Worm (Caenorhabditis elegans) whole organism, L2 larva: ENCODE measurements around the gene gck-4.
A peak's percentile ranks its signal among the peaks of the same experiment; 100 is the strongest.

Experiments used
- C34F6.9 ChIP-seq: fragments of 150-350 bp; optimal IDR thresholded peaks from 2 replicates; lab custom pipeline; 2014; ENCODE audit warnings: missing biosample characterization, missing genetic modification characterization
- R02D3.7 ChIP-seq: fragments of 150-350 bp; optimal IDR thresholded peaks from 2 replicates; lab custom pipeline; 2014; ENCODE audit warnings: missing biosample characterization, missing genetic modification characterization
- Y55F3AM.14 ChIP-seq: fragments of 200-800 bp; sonication (Bioruptor generic); optimal IDR thresholded peaks from 2 replicates; lab custom pipeline; 2018; ENCODE audit warnings: mild to moderate bottlenecking, missing genetic modification characterization, missing compliant biosample characterization
- ZK546.5 ChIP-seq: sonication (generic microtip); optimal IDR thresholded peaks from 2 replicates; lab custom pipeline; 2017; ENCODE audit warnings: missing biosample characterization, missing genetic modification characterization
- alr-1 ChIP-seq: fragments of 150-350 bp; optimal IDR thresholded peaks from 2 replicates; lab custom pipeline; 2014; ENCODE audit warnings: missing biosample characterization, missing genetic modification characterization
- ama-1 ChIP-seq: fragments of 150-350 bp; optimal IDR thresholded peaks from 2 replicates; lab custom pipeline; 2018; ENCODE audit warnings: inconsistent platforms
- blmp-1 ChIP-seq: sonication (generic microtip); optimal IDR thresholded peaks from 2 replicates; lab custom pipeline; 2017; ENCODE audit warnings: missing genetic modification characterization, mild to moderate bottlenecking, missing compliant biosample characterization, antibody characterized with exemption, moderate library complexity; ENCODE audit not compliant: insufficient read depth
- ceh-16 ChIP-seq: fragments of 150-350 bp; optimal IDR thresholded peaks from 2 replicates; lab custom pipeline; 2014; ENCODE audit warnings: missing biosample characterization, missing genetic modification characterization
- ceh-82 ChIP-seq: fragments of 150-350 bp; optimal IDR thresholded peaks from 2 replicates; lab custom pipeline; 2014; ENCODE audit warnings: missing biosample characterization, missing genetic modification characterization
- crh-2 ChIP-seq: sonication (generic microtip); optimal IDR thresholded peaks from 2 replicates; lab custom pipeline; 2017; ENCODE audit warnings: missing biosample characterization, missing genetic modification characterization
- elt-1 ChIP-seq: fragments of 150-350 bp; optimal IDR thresholded peaks from 2 replicates; lab custom pipeline; 2014; ENCODE audit warnings: missing biosample characterization, missing genetic modification characterization
- elt-3 ChIP-seq: sonication (generic microtip); optimal IDR thresholded peaks from 2 replicates; lab custom pipeline; 2017; ENCODE audit warnings: missing biosample characterization, missing genetic modification characterization
- fos-1 ChIP-seq: fragments of 150-350 bp; optimal IDR thresholded peaks from 2 replicates; lab custom pipeline; 2014; ENCODE audit warnings: missing biosample characterization, missing genetic modification characterization
- gmeb-1 ChIP-seq: fragments of 150-350 bp; optimal IDR thresholded peaks from 2 replicates; lab custom pipeline; 2014; ENCODE audit warnings: missing biosample characterization, missing genetic modification characterization
- lin-11 ChIP-seq: fragments of 150-350 bp; sonication (generic microtip); optimal IDR thresholded peaks from 2 replicates; lab custom pipeline; 2014; ENCODE audit warnings: missing biosample characterization, missing genetic modification characterization, inconsistent platforms, mixed read lengths
- lin-39 ChIP-seq: fragments of 150-350 bp; optimal IDR thresholded peaks from 2 replicates; lab custom pipeline; 2014; ENCODE audit warnings: missing biosample characterization, missing genetic modification reagents, missing genetic modification characterization
- lsy-2 ChIP-seq, 2 experiments: fragments of 150-350 bp in 1 of 2; sonication (generic microtip) in 1 of 2; optimal IDR thresholded peaks; 2 replicates each; lab custom pipeline; 2014 to 2017; ENCODE audit warnings: missing biosample characterization in 2 of 2, missing genetic modification characterization in 2 of 2
- mdl-1 ChIP-seq, 2 experiments: fragments of 150-350 bp in 1 of 2; sonication (generic microtip) in 1 of 2; optimal IDR thresholded peaks; 2 replicates each; lab custom pipeline; 2017; ENCODE audit warnings: missing biosample characterization in 2 of 2, missing genetic modification characterization in 2 of 2
- nhr-10 ChIP-seq: sonication (generic microtip); optimal IDR thresholded peaks from 2 replicates; lab custom pipeline; 2017; ENCODE audit warnings: missing biosample characterization, missing genetic modification characterization
- nhr-129 ChIP-seq: fragments of 150-350 bp; optimal IDR thresholded peaks from 2 replicates; lab custom pipeline; 2014; ENCODE audit warnings: missing biosample characterization, missing genetic modification characterization
- nhr-21 ChIP-seq: fragments of 150-350 bp; optimal IDR thresholded peaks from 2 replicates; lab custom pipeline; 2014; ENCODE audit warnings: missing biosample characterization, missing genetic modification characterization
- nhr-23 ChIP-seq: fragments of 150-350 bp; optimal IDR thresholded peaks from 2 replicates; lab custom pipeline; 2014; ENCODE audit warnings: missing biosample characterization, missing genetic modification reagents, missing genetic modification characterization
- nhr-25 ChIP-seq: fragments of 150-350 bp; sonication (generic microtip); optimal IDR thresholded peaks from 3 replicates; lab custom pipeline; 2014; ENCODE audit warnings: missing biosample characterization, missing genetic modification characterization
- nhr-77 ChIP-seq: fragments of 150-350 bp; optimal IDR thresholded peaks from 2 replicates; lab custom pipeline; 2014; ENCODE audit warnings: missing biosample characterization, missing genetic modification characterization
- peb-1 ChIP-seq: fragments of 150-350 bp; optimal IDR thresholded peaks from 2 replicates; lab custom pipeline; 2014; ENCODE audit warnings: missing biosample characterization, missing genetic modification characterization
- sem-4 ChIP-seq: fragments of 150-350 bp; optimal IDR thresholded peaks from 2 replicates; lab custom pipeline; 2014; ENCODE audit warnings: missing biosample characterization, missing genetic modification reagents, missing genetic modification characterization
- skn-1 ChIP-seq: sonication (generic microtip); optimal IDR thresholded peaks from 2 replicates; lab custom pipeline; 2017; ENCODE audit warnings: missing biosample characterization, missing genetic modification characterization
- sma-3 ChIP-seq: sonication (generic microtip); optimal IDR thresholded peaks from 2 replicates; lab custom pipeline; 2016; ENCODE audit warnings: missing genetic modification reagents, missing genetic modification characterization, missing compliant biosample characterization
- sma-9 ChIP-seq, 2 experiments: fragments of 150-350 bp in 1 of 2; sonication (generic microtip) in 1 of 2; optimal IDR thresholded peaks; 2 replicates each; lab custom pipeline; 2014 to 2016; ENCODE audit warnings: missing genetic modification characterization in 2 of 2, mild to moderate bottlenecking in 1 of 2, missing biosample characterization in 1 of 2, missing compliant biosample characterization in 1 of 2, missing genetic modification reagents in 1 of 2, moderate library complexity in 1 of 2
- snpc-4 ChIP-seq: fragments of 150-350 bp; optimal IDR thresholded peaks from 2 replicates; lab custom pipeline; 2014; ENCODE audit warnings: missing biosample characterization, missing genetic modification characterization
- unc-55 ChIP-seq: fragments of 150-350 bp; sonication (generic microtip); optimal IDR thresholded peaks from 3 replicates; lab custom pipeline; 2014; ENCODE audit warnings: missing biosample characterization, missing genetic modification reagents, missing genetic modification characterization
- unc-62 ChIP-seq: fragments of 150-350 bp; optimal IDR thresholded peaks from 2 replicates; lab custom pipeline; 2014; ENCODE audit warnings: missing biosample characterization, missing genetic modification reagents, missing genetic modification characterization
- zag-1 ChIP-seq: fragments of 150-350 bp; optimal IDR thresholded peaks from 2 replicates; lab custom pipeline; 2014; ENCODE audit warnings: missing biosample characterization, missing genetic modification characterization
- ztf-1 ChIP-seq: fragments of 200-800 bp; sonication (Bioruptor generic); conservative IDR thresholded peaks from 2 replicates; pipeline ENCODE4 v1.3.6; 2022; ENCODE audit warnings: missing genetic modification characterization, missing compliant biosample characterization
- ztf-11 ChIP-seq: sonication (generic microtip); optimal IDR thresholded peaks from 2 replicates; lab custom pipeline; 2017; ENCODE audit warnings: missing biosample characterization, missing genetic modification characterization
- ztf-4 ChIP-seq: fragments of 150-350 bp; optimal IDR thresholded peaks from 2 replicates; lab custom pipeline; 2014; ENCODE audit warnings: missing biosample characterization, missing genetic modification characterization

The gck-4 gene

ce11 chrX:13700642-13701233 is 23.7 kb downstream of the gck-4 start (continued):
- TF ChIP-seq unc-55 (peak; percentile 100), nhr-25 (tag; lab: Kevin White, UChicago) (peak; percentile 99), R02D3.7 (tag; lab: Kevin White, UChicago) (peak; percentile 83), zag-1 (tag; lab: Kevin White, UChicago) (peak; percentile 99), ceh-82 (tag; lab: Kevin White, UChicago) (peak; percentile 99), gmeb-1 (tag; lab: Kevin White, UChicago) (peak; percentile 95), blmp-1 (tag; lab: Kevin White, UChicago) (peak; percentile 91), skn-1 (tag; lab: Kevin White, UChicago) (peak; percentile 84), ama-1 (peak; percentile 47), mdl-1 (tag; optimal IDR thresholded peaks at IDR 0.05; lab: Kevin White, UChicago) (peak; percentile 93 to 96), sem-4 (tag; lab: Kevin White, UChicago) (peak; percentile 99), alr-1 (tag; lab: Kevin White, UChicago) (peak; percentile 73), Y55F3AM.14 (GFP tag; lab: Kevin White, UChicago) (peak; percentile 91), sma-3 (GFP tag; lab: Kevin White, UChicago) (peak; percentile 99), elt-1 (peak; percentile 80), unc-62 (GFP tag; lab: Kevin White, UChicago) (peak; percentile 97), ztf-11 (peak; percentile 78)

ce11 chrX:13702923-13703322 is 25.9 kb downstream of the gck-4 start:
- TF ChIP-seq lin-39 (tag; lab: Kevin White, UChicago) (no peak), crh-2 (tag; lab: Kevin White, UChicago) (no peak), blmp-1 (tag; lab: Kevin White, UChicago) (no peak), nhr-10 (no peak), ceh-82 (tag; lab: Kevin White, UChicago) (no peak), snpc-4 (tag; lab: Kevin White, UChicago) (no peak), nhr-129 (no peak), unc-62 (GFP tag; lab: Kevin White, UChicago) (no peak), peb-1 (tag; lab: Kevin White, UChicago) (no peak), ceh-16 (tag; lab: Kevin White, UChicago) (no peak), ztf-1 (GFP tag; lab: Robert Waterston, UW) (no peak), ZK546.5 (tag; lab: Kevin White, UChicago) (no peak), ama-1 (no peak), nhr-21 (tag; lab: Kevin White, UChicago) (no peak), ztf-4 (tag; lab: Kevin White, UChicago) (no peak), lsy-2 (tag; optimal IDR thresholded peaks at IDR 0.05; lab: Kevin White, UChicago) (no peak), C34F6.9 (tag; lab: Kevin White, UChicago) (no peak)
- TF ChIP-seq, all 48 proteins: peak for 0

- TF ChIP-seq ceh-82 (tag; lab: Kevin White, UChicago) (no peak), fos-1 (tag; lab: Kevin White, UChicago) (no peak), unc-62 (GFP tag; lab: Kevin White, UChicago) (no peak), nhr-23 (tag; lab: Kevin White, UChicago) (no peak), ZK546.5 (tag; lab: Kevin White, UChicago) (no peak), elt-3 (tag; lab: Kevin White, UChicago) (no peak), nhr-77 (no peak), alr-1 (tag; lab: Kevin White, UChicago) (no peak), sma-9 (GFP tag; optimal IDR thresholded peaks at IDR 0.05; lab: Kevin White, UChicago) (no peak), sma-9 (tag; optimal IDR thresholded peaks at IDR 0.05; lab: Kevin White, UChicago) (no peak), lin-11 (no peak), peb-1 (tag; lab: Kevin White, UChicago) (no peak)
Observed at ce11 chrX:13706607-13707006, 29.6 kb downstream of the gck-4 start, which contains the start of gene K02D3.1. Gene K02D3.1, plus strand, starts transcription at chrX:13706907.

- TF ChIP-seq ztf-1 (GFP tag; lab: Robert Waterston, UW), result no peak
- peak; percentile 58 for TF ChIP-seq snpc-4 (tag; lab: Kevin White, UChicago)
Observed at ce11 chrX:13709060-13709459, 32.1 kb downstream of the gck-4 start.
